Worm (Caenorhabditis elegans): ENCODE measurements around the gene perm-4.
A peak's percentile ranks its signal among the peaks of the same experiment; 100 is the strongest.

Gene perm-4

ce11 chrIV:1168311-1168965, 43.5 kb upstream of the perm-4 start (continued):
- TF ChIP-seq egl-27 (tag; optimal IDR thresholded peaks at IDR 0.05) (no peak), nhr-71 (tag; optimal IDR thresholded peaks at IDR 0.05) (no peak), nhr-11 (tag; optimal IDR thresholded peaks at IDR 0.05) (no peak), xbp-1 (tag; optimal IDR thresholded peaks at IDR 0.05) (peak; percentile 11), ceh-63 (GFP tag; optimal IDR thresholded peaks at IDR 0.05) (no peak), ceh-8 (GFP tag; optimal IDR thresholded peaks at IDR 0.05) (peak; percentile 29), elt-2 (tag; optimal IDR thresholded peaks at IDR 0.05) (no peak), vab-15 (tag; optimal IDR thresholded peaks at IDR 0.05) (no peak), nhr-19 (GFP tag; conservative IDR thresholded peaks at IDR 0.05) (peak; percentile 24)

- peak; percentile 56 for TF ChIP-seq skn-1 (tag; optimal IDR thresholded peaks at IDR 0.05)
- TF ChIP-seq unc-30 (tag; optimal IDR thresholded peaks at IDR 0.05) = no peak
These were observed 42.4 kb upstream of the perm-4 start for ce11 chrIV:1167352-1167751.

ce11 chrIV:1163126-1163525, 38.2 kb upstream of the perm-4 start, which contains the start of gene C50A2.7:
C50A2.7 (plus strand) TSS chrIV:1163426.
- TF ChIP-seq efl-3 (GFP tag; optimal IDR thresholded peaks at IDR 0.05) (no peak), nhr-76 (tag; optimal IDR thresholded peaks at IDR 0.05) (no peak), ceh-8 (GFP tag; optimal IDR thresholded peaks at IDR 0.05) (no peak), mdl-1 (tag; optimal IDR thresholded peaks at IDR 0.05) (no peak), lin-14 (GFP tag; optimal IDR thresholded peaks at IDR 0.05) (no peak), C04F5.9 (tag; optimal IDR thresholded peaks at IDR 0.05) (no peak), nhr-28 (tag; optimal IDR thresholded peaks at IDR 0.05) (no peak), hpl-2 (GFP tag; optimal IDR thresholded peaks at IDR 0.05) (no peak), ztf-11 (tag; optimal IDR thresholded peaks at IDR 0.05) (no peak), tlp-1 (tag; optimal IDR thresholded peaks at IDR 0.05) (no peak), elt-3 (tag; optimal IDR thresholded peaks at IDR 0.05) (no peak)

ce11 chrIV:1160386-1160785, 35.5 kb upstream of the perm-4 start, which contains the start of gene ets-8:
ets-8 (minus strand) TSS chrIV:1160486.
- TF ChIP-seq nhr-84 (tag; optimal IDR thresholded peaks at IDR 0.05) = no peak

- TF ChIP-seq lsy-2 (tag; optimal IDR thresholded peaks at IDR 0.05) (no peak), ztf-4 (tag; optimal IDR thresholded peaks at IDR 0.05) (no peak), swsn-7 (tag; optimal IDR thresholded peaks at IDR 0.05) (no peak), rnt-1 (tag; optimal IDR thresholded peaks at IDR 0.05) (no peak), ztf-11 (tag; optimal IDR thresholded peaks at IDR 0.05) (no peak), dpl-1 (GFP tag; optimal IDR thresholded peaks at IDR 0.05) (no peak), unc-130 (tag; optimal IDR thresholded peaks at IDR 0.05) (no peak), ceh-90 (tag; optimal IDR thresholded peaks at IDR 0.05) (no peak), dsc-1 (tag; optimal IDR thresholded peaks at IDR 0.05) (no peak), tbx-2 (tag; optimal IDR thresholded peaks at IDR 0.05) (no peak), skn-1 (tag; optimal IDR thresholded peaks at IDR 0.05) (no peak), efl-3 (GFP tag; optimal IDR thresholded peaks at IDR 0.05) (no peak)
These were observed 33.0 kb upstream of the perm-4 start, which contains the start of gene C50A2.3 for ce11 chrIV:1157928-1158327. C50A2.3 (minus strand) TSS chrIV:1158028.

ce11 chrIV:1155206-1155605, 30.3 kb upstream of the perm-4 start:
- TF ChIP-seq grh-1 (GFP tag; IDR thresholded peaks at IDR 0.05) (peak; percentile 75), unc-30 (tag; optimal IDR thresholded peaks at IDR 0.05) (no peak), nhr-85 (tag) (peak; percentile 94), elt-3 (tag; optimal IDR thresholded peaks at IDR 0.05) (peak in 1 of 6 experiments; percentile 52), snu-23 (GFP tag; optimal IDR thresholded peaks at IDR 0.05) (peak; percentile 16), blmp-1 (tag; optimal IDR thresholded peaks at IDR 0.05) (peak; percentile 15)
